Worm (Caenorhabditis elegans): ENCODE results near the gene mdt-15.

The mdt-15 gene

ce11 chrIII:5833376-5833775, at the start of gene mdt-15, which contains the start of gene R12B2.13:
TSS of gene mdt-15 (minus strand) at chrIII:5833751.
TSS of gene R12B2.13 (minus strand) at chrIII:5833476.
- TF ChIP-seq pbrm-1 (GFP tag; IDR thresholded peaks at IDR 0.05) (0 out of 2 replicates have a peak, but pooled peaks have one; percentile 26), ztf-3 (GFP tag; optimal IDR thresholded peaks at IDR 0.05) (no peak), let-526 (GFP tag; IDR thresholded peaks at IDR 0.05) (no peak), Y53G8AR.9 (GFP tag; conservative IDR thresholded peaks at IDR 0.05) (0 out of 2 replicates have a peak, but pooled peaks have one; percentile 41), dpl-1 (GFP tag; optimal IDR thresholded peaks at IDR 0.05) (no peak)

DNA sequence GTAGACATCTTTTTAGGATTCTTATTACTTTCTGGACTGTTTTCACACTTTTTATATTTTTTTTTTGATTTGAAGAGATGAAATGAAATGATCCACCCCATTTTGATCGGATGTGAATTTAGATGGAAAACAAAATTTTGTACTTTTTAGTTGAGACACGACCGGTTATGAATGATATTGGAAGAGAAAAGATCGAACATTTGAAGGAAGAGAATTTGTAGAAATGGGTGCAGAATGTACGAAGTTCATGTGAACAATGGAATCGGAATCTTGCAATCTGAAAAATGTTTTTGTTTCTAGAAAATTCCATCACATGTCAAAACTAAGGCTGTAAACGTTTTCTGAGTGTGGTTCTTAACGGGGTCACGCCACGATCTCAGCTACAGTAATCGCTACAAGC, 49.3 kb upstream of the mdt-15 start, which contains the start of gene F01F1.14:
Gene F01F1.14 (minus strand): TSS at position 101 of the 400 bp plus-strand sequence.
- TF ChIP-seq madf-8 (GFP tag; conservative IDR thresholded peaks at IDR 0.05) (no peak), F33H1.4 (GFP tag; IDR thresholded peaks at IDR 0.05) (no peak), ztf-6 (GFP tag; IDR thresholded peaks at IDR 0.05) (no peak), B0261.1 (tag; optimal IDR thresholded peaks at IDR 0.05) (no peak), Y95B8A.8 (GFP tag; IDR thresholded peaks at IDR 0.05) (no peak), ama-1 (optimal IDR thresholded peaks at IDR 0.05) (no peak), ama-1 (GFP tag; optimal IDR thresholded peaks at IDR 0.05) (no peak), aptf-3 (GFP tag; IDR thresholded peaks at IDR 0.05) (no peak), Y79H2A.3 (GFP tag; conservative IDR thresholded peaks at IDR 0.05) (no peak), ztf-28 (GFP tag; IDR thresholded peaks at IDR 0.05) (no peak), F55B11.4 (tag; optimal IDR thresholded peaks at IDR 0.05; ENCODE audit: borderline replicate concordance, insufficient read depth) (no peak), rec-8 (tag; optimal IDR thresholded peaks at IDR 0.05) (no peak), hmg-1.2 (GFP tag; IDR thresholded peaks at IDR 0.05) (no peak), athp-1 (tag; optimal IDR thresholded peaks at IDR 0.05) (no peak), B0336.3 (GFP tag; IDR thresholded peaks at IDR 0.05) (no peak), T26A5.8 (tag; optimal IDR thresholded peaks at IDR 0.05) (no peak), sea-2 (GFP tag; IDR thresholded peaks at IDR 0.05) (no peak), F10E7.11 (tag; optimal IDR thresholded peaks at IDR 0.05) (no peak), dpff-1 (tag; optimal IDR thresholded peaks at IDR 0.05) (no peak)

DNA sequence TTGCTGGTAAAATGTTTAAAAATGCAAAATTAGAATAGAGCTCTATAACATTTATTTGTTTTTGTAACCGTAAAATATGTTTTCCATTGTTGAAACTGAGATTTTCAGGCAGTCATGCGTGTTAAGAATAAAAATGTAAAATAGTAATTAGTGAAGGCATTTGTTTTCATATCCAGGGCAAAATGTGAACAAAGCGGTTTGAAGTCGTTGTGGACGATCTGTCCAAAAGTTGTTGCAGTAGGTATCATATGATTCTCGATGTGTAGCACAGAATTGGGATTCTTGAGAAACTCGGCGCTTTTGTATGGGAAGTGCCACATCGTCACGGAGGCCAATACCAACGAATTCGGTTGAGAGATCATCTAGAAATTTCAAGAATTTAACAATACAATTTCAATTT, 48.7 kb upstream of the mdt-15 start:
- no peak for TF ChIP-seq ztf-6 (GFP tag; IDR thresholded peaks at IDR 0.05)
- no peak for TF ChIP-seq pha-4 (tag; optimal IDR thresholded peaks at IDR 0.05)
- no peak for TF ChIP-seq hmg-20 (GFP tag; IDR thresholded peaks at IDR 0.05)
- TF ChIP-seq hlh-26 (GFP tag; conservative IDR thresholded peaks at IDR 0.05), result no peak
- no peak for TF ChIP-seq ceh-79 (tag; optimal IDR thresholded peaks at IDR 0.05)
- TF ChIP-seq pbrm-1 (GFP tag; IDR thresholded peaks at IDR 0.05), result 0 out of 2 replicates have a peak, but pooled peaks have one; percentile 34
- no peak for TF ChIP-seq ceh-27 (GFP tag; optimal IDR thresholded peaks at IDR 0.05)
- TF ChIP-seq cebp-1 (GFP tag; IDR thresholded peaks at IDR 0.05), result no peak
- no peak for TF ChIP-seq cebp-1 (tag; optimal IDR thresholded peaks at IDR 0.05)
- no peak for TF ChIP-seq akir-1 (GFP tag; optimal IDR thresholded peaks at IDR 0.05)
- TF ChIP-seq K11D2.4 (GFP tag; IDR thresholded peaks at IDR 0.05), result no peak
- TF ChIP-seq madf-6 (GFP tag; IDR thresholded peaks at IDR 0.05), result peak; percentile 57; the same call in 1 of the 2 replicates
- TF ChIP-seq lsy-27 (tag; optimal IDR thresholded peaks at IDR 0.05; ENCODE audit: borderline replicate concordance, insufficient read depth), result no peak
- no peak for TF ChIP-seq ceh-91 (GFP tag; IDR thresholded peaks at IDR 0.05)
- TF ChIP-seq mcd-1 (GFP tag; IDR thresholded peaks at IDR 0.05), result no peak
- TF ChIP-seq nhr-80 (tag; optimal IDR thresholded peaks at IDR 0.05), result no peak
- no peak for TF ChIP-seq let-526 (GFP tag; IDR thresholded peaks at IDR 0.05)
- peak; percentile 14 for TF ChIP-seq F52B5.7 (tag; optimal IDR thresholded peaks at IDR 0.05)
- TF ChIP-seq lir-1 (GFP tag; conservative IDR thresholded peaks at IDR 0.05), result no peak
- TF ChIP-seq ztf-28 (GFP tag; IDR thresholded peaks at IDR 0.05), result no peak
- TF ChIP-seq snpc-4 (GFP tag; optimal IDR thresholded peaks at IDR 0.05), result no peak
- TF ChIP-seq snpc-4 (tag; optimal IDR thresholded peaks at IDR 0.05), result no peak
- TF ChIP-seq T07F8.4 (tag; optimal IDR thresholded peaks at IDR 0.05), result no peak
- TF ChIP-seq madf-8 (GFP tag; conservative IDR thresholded peaks at IDR 0.05), result no peak
- TF ChIP-seq B0336.3 (GFP tag; IDR thresholded peaks at IDR 0.05), result no peak
- no peak for TF ChIP-seq K12H6.12 (tag; optimal IDR thresholded peaks at IDR 0.05)
- no peak for TF ChIP-seq nhr-120 (GFP tag; IDR thresholded peaks at IDR 0.05)
- TF ChIP-seq ztf-22 (GFP tag; optimal IDR thresholded peaks at IDR 0.05), result no peak
- no peak for TF ChIP-seq B0261.1 (tag; optimal IDR thresholded peaks at IDR 0.05)
- no peak for TF ChIP-seq B0035.1 (tag; optimal IDR thresholded peaks at IDR 0.05)

Data from whole organism, young adult.